Worm (Caenorhabditis elegans) whole organism, young adult: ENCODE data around the gene Y38A10A.7.

ENCODE experiments used
- F23B12.7 ChIP-seq: sonication (generic microtip); optimal IDR thresholded peaks from 2 replicates; lab custom pipeline; 2017; ENCODE audit warnings: missing genetic modification characterization, mild to moderate bottlenecking, missing compliant biosample characterization, antibody characterized with exemption, moderate library complexity; ENCODE audit not compliant: insufficient read depth
- ceh-58 ChIP-seq: fragments of 200-800 bp; sonication (Bioruptor generic); IDR thresholded peaks from 2 replicates; pipeline ENCODE4 v1.3.6; 2022; ENCODE audit warnings: missing genetic modification characterization, missing compliant biosample characterization
- ceh-79 ChIP-seq: sonication (generic microtip); optimal IDR thresholded peaks from 2 replicates; lab custom pipeline; 2017; ENCODE audit warnings: mild to moderate bottlenecking, missing genetic modification characterization, missing compliant biosample characterization
- dpl-1 ChIP-seq: fragments of 150-350 bp; optimal IDR thresholded peaks from 2 replicates; lab custom pipeline; 2014; ENCODE audit warnings: missing biosample characterization, missing genetic modification reagents, missing genetic modification characterization
- lin-35 ChIP-seq, 3 experiments: fragments of 150-350 bp in 2 of 3; sonication (generic microtip) in 1 of 3; optimal IDR thresholded peaks; 2 replicates each; lab custom pipeline; 2014 to 2018; ENCODE audit warnings: missing biosample characterization in 3 of 3, missing genetic modification characterization in 3 of 3, missing genetic modification reagents in 3 of 3
- snpc-1.3 ChIP-seq: sonication (generic microtip); optimal IDR thresholded peaks from 2 replicates; lab custom pipeline; 2017; ENCODE audit warnings: missing genetic modification characterization, mild to moderate bottlenecking, missing compliant biosample characterization, antibody characterized with exemption, moderate library complexity, missing genotype, missing genetic modification reagents; ENCODE audit not compliant: insufficient read depth
- unc-62 ChIP-seq: fragments of 150-350 bp; optimal IDR thresholded peaks from 2 replicates; lab custom pipeline; 2014; ENCODE audit warnings: missing biosample characterization, missing genetic modification reagents, missing genetic modification characterization

DNA sequence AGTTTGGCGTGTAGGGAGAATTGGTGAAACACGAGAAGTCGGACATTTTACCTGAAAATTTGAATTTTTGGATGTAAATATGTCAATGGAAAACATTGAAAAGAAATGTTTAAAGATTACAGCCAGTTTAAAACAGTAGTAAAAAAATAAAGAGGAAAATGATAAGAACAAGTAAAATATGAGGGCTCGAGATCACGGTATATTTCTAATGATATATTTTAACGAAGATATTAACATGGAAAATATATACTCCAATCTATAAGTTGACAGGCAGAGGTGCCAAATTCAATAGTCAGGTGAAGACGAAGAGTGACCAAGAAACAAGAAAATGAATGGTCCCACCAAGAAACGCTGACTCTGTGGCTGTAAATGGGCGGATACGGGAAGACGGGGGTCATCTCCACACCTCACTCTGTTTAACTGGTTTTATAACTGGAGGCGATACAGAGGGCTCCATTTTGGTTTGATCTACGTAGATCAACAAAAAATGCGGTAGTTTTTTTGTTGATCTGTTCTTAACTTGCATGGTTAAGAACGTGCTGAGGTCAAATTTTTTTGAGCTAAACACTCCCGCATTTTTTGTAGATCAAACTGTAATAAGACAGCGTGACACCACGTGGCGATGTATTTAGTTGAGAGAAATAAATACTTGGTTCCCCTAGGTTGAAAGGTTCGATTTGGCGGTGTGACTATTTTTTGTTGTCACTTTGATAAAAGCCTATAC, 24.3 kb downstream of the Y38A10A.7 start, which contains the start of gene ceh-49:
- TF ChIP-seq dpl-1 (GFP tag; lab: Kevin White, UChicago) (no peak), F23B12.7 (tag; lab: Kevin White, UChicago) (no peak), snpc-1.3 (tag; lab: Kevin White, UChicago) (no peak), ceh-58 (GFP tag; lab: Robert Waterston, UW) (no peak), unc-62 (GFP tag; lab: Kevin White, UChicago) (no peak), lin-35 (GFP tag; optimal IDR thresholded peaks at IDR 0.05; lab: Kevin White, UChicago) (no peak), ceh-79 (tag; lab: Kevin White, UChicago) (no peak)
